Worm (Caenorhabditis elegans): ENCODE results near the gene C05C12.4.

- TF ChIP-seq K11D2.4 (GFP tag; IDR thresholded peaks at IDR 0.05) (no peak), ama-1 (optimal IDR thresholded peaks at IDR 0.05) (no peak), ama-1 (GFP tag; optimal IDR thresholded peaks at IDR 0.05) (no peak), Y95B8A.8 (GFP tag; IDR thresholded peaks at IDR 0.05) (no peak), ztf-28 (GFP tag; IDR thresholded peaks at IDR 0.05) (no peak), pha-4 (tag; optimal IDR thresholded peaks at IDR 0.05) (no peak), egl-44 (GFP tag; IDR thresholded peaks at IDR 0.05) (no peak), athp-1 (tag; optimal IDR thresholded peaks at IDR 0.05) (no peak), hlh-12 (tag; optimal IDR thresholded peaks at IDR 0.05) (no peak), hmg-1.2 (GFP tag; IDR thresholded peaks at IDR 0.05) (no peak)
Measured at ce11 chrIV:11229013-11229412, 18.9 kb downstream of the C05C12.4 start.
